Worm (Caenorhabditis elegans) whole organism, L4/young adult: ENCODE measurements around the gene ZK809.1.

Source experiments
- W03F9.2 ChIP-seq: fragments of 150-350 bp; optimal IDR thresholded peaks from 2 replicates; lab custom pipeline; 2014; ENCODE audit warnings: missing biosample characterization, missing genetic modification characterization
- dao-5 ChIP-seq: sonication (generic microtip); optimal IDR thresholded peaks from 2 replicates; lab custom pipeline; 2016; ENCODE audit warnings: missing genotype, missing genetic modification characterization, moderate library complexity, missing compliant biosample characterization
- him-1 ChIP-seq: sonication (generic microtip); optimal IDR thresholded peaks from 2 replicates; lab custom pipeline; 2016; ENCODE audit warnings: missing genotype, missing genetic modification reagents, missing genetic modification characterization, missing compliant biosample characterization

- no peak for TF ChIP-seq him-1 (tag; lab: Kevin White, UChicago)
- no peak for TF ChIP-seq dao-5 (tag; lab: Kevin White, UChicago)
- no peak for TF ChIP-seq W03F9.2 (tag; lab: Kevin White, UChicago)
Observed at ce11 chrIV:11603265-11603840, 38.5 kb upstream of the ZK809.1 start.
